Fruit fly (Drosophila melanogaster): ENCODE data around the gene CG6567.

Gene CG6567

DNA sequence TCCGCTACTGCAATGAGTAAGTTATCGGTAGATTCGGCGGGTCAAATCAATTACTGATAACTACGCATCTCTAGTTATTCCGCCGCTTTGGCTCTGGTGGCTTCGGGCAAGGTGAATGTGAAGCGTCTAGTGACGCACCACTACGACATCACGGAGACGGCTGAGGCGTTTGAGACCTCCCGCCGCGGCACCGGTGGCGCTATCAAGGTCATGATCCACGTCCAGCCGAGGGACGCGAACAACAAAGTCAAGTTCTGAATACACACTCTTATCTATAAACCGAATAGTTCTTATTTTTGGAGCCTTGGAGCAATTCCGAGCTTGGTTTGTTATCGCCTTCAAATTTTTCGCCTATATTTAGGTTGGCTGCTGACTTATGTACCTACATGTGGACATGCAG lies 23.6 kb upstream of the CG6567 start:
- TF ChIP-seq CG8478 (optimal IDR thresholded peaks at IDR 0.05) (no peak), CTCF (optimal IDR thresholded peaks at IDR 0.05) (no peak)

DNA sequence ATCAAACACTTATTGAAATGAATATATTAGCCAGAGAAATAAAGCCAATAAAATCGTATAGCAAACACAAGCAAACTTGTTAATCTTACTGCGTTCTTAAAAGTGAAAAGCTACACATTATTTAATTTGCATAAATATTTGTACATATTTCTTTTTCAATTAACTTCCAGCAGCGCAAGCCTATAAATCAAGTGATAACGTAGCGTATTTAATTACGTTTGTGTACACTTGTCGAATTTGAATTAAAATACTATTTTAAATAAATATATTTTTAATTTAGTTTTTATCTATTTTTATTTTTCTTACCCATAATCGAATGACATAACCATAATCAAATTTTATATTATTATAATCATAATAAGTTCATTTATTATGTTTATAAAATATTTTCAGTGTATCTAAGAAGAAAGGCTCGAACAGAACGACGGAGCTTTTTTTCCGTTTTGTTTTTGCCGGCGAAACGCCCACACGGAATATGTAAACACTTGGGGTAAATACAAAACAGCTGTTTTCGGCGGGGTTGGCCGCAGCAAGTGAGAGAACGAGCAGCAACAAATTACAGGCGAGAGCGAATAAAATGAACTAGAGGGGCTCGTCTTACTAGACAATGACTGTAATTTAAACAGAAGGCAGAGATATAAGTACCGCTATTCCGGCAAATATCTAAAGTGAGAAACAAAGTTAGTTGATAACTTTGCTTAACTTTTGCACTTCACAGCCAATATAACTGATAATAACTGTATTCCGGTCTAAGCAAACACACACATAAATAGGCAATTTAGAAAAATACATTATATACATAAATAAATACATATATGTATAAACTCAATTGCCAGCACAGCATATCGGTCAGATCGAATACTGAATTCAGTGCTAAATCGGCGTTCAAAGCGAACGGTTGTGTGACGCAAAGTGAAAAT lies 21.5 kb upstream of the CG6567 start, which contains the start of gene Sodh2:
Sodh2 (plus strand) TSS at position 870 of the 920 bp plus-strand sequence.
- TF ChIP-seq CG8478 (optimal IDR thresholded peaks at IDR 0.05) (no peak), CTCF (optimal IDR thresholded peaks at IDR 0.05) (no peak)

dm6 chr3R:10872820-10873219 lies 18.6 kb upstream of the CG6567 start, which contains the start of gene CG4596:
TSS of gene CG4596 (plus strand) at chr3R:10873038.
- TF ChIP-seq CG8478 (optimal IDR thresholded peaks at IDR 0.05) (no peak), CTCF (optimal IDR thresholded peaks at IDR 0.05) (no peak)

DNA sequence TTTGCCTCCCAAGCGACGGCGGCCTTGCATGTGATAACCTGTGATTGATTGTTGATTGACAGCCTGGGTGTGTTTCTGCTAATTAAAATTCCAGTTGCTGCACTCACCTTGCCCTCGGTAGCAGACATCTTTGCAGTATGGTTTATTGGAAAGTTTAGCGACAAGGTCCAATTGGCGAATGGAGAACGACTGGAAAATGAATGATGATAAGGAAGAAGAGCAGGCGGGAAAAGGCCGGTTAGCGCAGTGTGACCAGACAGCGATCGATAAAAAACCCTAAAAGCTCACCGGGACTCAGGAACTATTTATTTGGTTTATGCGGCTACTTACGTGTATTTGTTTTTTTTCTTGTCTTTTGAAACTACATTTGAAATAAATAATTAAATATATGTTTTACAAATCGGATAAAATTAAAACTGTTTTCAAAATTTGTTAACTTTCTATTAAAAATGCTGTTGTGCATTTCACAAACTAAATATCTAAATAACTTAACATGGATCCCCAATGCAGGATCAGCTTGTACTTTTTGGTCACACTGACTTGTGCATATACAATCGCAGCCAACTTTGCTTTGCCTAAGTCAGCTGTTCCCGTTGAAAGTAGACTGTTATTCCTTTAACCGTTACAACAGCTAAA lies 18.0 kb upstream of the CG6567 start, which contains the start of gene Fdh:
Fdh (minus strand) TSS at position 234 of the 636 bp plus-strand sequence.
- TF ChIP-seq CTCF (optimal IDR thresholded peaks at IDR 0.05) (no peak), CG8478 (optimal IDR thresholded peaks at IDR 0.05) (no peak)

- no peak for TF ChIP-seq CTCF (optimal IDR thresholded peaks at IDR 0.05)
- TF ChIP-seq CG8478 (optimal IDR thresholded peaks at IDR 0.05) = no peak
Measured at dm6 chr3R:10870561-10870960, 16.3 kb upstream of the CG6567 start.

DNA sequence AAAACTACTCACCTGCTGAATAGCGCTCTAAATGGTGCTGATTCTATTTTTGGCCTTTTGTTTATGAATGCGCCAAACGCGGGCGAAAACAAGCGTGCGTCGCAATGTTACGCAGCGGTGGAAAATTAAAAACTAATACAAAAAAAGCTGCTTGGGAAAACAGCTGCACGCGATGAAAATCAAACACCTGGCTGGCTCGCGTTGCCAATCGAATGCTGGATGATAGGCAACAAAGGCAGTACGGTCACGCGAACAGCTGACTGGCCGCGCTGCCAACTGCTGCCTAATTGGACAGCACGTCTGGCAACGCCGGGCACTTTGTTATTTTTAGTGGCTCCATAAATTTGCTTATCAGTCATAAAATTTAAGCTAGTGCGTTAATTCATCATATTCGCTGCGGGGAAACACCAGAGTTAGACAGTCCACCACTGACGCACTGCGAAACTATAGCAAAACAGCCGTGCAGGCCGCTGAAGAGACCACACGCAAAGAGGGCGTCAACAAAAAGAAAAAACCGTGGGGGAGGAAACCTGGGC lies 14.2 kb upstream of the CG6567 start, which contains the start of the genes SelR and Tsp86D:
SelR (minus strand) TSS at position 216 of the 536 bp plus-strand sequence.
Tsp86D (plus strand) TSS at position 282 of the 536 bp plus-strand sequence.
- TF ChIP-seq CTCF (optimal IDR thresholded peaks at IDR 0.05) (peak; percentile 42 to 44), CG8478 (optimal IDR thresholded peaks at IDR 0.05) (no peak)

DNA sequence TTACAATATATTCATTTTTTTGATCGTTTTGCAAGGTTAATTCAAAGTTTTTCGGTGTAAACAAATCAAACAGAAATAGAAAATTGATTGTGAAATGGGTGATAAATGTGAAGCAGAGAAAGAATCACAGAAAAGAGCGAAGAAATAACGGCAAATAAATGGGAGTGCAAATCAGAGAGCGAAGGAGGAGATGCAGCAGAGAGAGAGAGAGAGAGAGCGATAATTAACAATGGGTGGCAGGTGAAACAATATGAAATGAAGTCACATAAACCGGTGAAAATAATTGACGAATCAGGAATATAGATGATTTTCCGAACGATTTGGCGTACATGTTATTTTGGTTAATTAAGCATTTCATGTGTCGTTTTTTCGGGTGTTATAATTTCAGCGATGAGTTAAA lies 9.7 kb upstream of the CG6567 start:
- TF ChIP-seq CTCF (optimal IDR thresholded peaks at IDR 0.05) (no peak), CG8478 (optimal IDR thresholded peaks at IDR 0.05) (no peak)

DNA sequence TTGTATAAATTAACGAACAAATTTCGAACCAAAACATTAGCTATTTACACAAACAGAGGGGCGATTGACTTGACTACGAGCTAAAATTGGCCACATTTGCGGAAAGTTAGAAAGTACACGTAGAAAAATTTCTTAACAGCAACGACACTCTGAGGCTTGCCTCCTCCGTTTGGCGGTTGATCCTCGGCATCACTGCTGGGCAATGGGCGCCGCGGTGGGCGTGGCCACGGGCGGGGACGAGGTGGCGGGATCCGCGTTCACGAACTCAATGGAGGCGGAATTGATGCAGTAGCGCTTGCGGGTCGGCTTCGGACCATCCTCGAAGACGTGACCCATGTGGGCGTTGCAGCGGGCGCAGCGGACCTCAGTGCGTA lies 9.2 kb upstream of the CG6567 start:
- TF ChIP-seq CG8478 (optimal IDR thresholded peaks at IDR 0.05) (no peak), CTCF (optimal IDR thresholded peaks at IDR 0.05) (no peak)

- no peak for TF ChIP-seq CTCF (optimal IDR thresholded peaks at IDR 0.05)
- TF ChIP-seq CG8478 (optimal IDR thresholded peaks at IDR 0.05) = no peak
Measured at dm6 chr3R:10862773-10863445, 8.7 kb upstream of the CG6567 start, which contains the start of gene CG6574. TSS of gene CG6574 (minus strand) at chr3R:10862988.

DNA sequence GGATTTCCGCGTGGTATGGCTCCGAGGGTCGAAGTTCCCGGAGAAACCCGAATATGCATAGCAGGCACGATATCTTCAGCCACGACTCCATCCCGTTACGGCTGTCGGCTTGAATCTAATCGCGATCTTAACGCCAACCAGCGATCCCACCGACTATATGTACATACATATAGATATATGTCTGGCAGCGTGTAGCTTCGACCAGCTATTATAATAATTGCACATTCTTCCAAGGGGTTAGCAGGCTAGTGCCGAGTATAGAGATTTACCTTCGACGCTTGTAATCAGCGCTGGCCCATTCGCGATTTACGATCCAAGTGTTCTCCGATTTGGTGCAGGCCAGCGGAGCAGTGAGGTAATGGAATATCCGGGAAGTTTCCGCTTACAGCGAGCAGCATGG lies 5.5 kb upstream of the CG6567 start, which contains the start of gene CG14694:
CG14694 (minus strand) TSS at position 101 of the 400 bp plus-strand sequence.
- no peak for TF ChIP-seq CTCF (optimal IDR thresholded peaks at IDR 0.05)
- no peak for TF ChIP-seq CG8478 (optimal IDR thresholded peaks at IDR 0.05)

dm6 chr3R:10856618-10857017 lies 2.4 kb upstream of the CG6567 start, which contains the start of gene CG4570:
TSS of gene CG4570 (plus strand) at chr3R:10856807.
- TF ChIP-seq CTCF (optimal IDR thresholded peaks at IDR 0.05) = no peak
- TF ChIP-seq CG8478 (optimal IDR thresholded peaks at IDR 0.05) = no peak

dm6 chr3R:10852232-10852774 lies 1.9 kb downstream of the CG6567 start, which contains the start of gene CG4565:
TSS of gene CG4565 (plus strand) at chr3R:10852724.
- TF ChIP-seq CTCF (optimal IDR thresholded peaks at IDR 0.05) (no peak), CG8478 (optimal IDR thresholded peaks at IDR 0.05) (no peak)

DNA sequence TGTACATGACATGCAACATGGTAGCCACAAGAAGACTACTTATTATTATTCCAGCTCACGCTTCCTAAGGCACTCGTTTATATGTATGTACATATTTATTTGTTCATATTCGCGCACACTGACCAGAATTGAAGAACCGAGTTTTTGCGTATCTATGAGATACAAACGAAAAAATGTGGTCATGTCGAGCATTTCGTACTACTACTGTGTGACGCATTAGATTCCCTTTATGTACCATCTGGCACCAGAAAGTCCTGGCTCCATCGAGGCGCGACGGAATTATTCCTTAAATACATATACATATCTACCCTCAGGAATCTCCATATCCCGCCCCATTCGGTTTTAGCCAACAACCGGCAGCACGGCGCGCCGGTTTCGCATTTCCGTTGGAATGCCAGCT lies 3.6 kb downstream of the CG6567 start:
- no peak for TF ChIP-seq CTCF (optimal IDR thresholded peaks at IDR 0.05)
- no peak for TF ChIP-seq CG8478 (optimal IDR thresholded peaks at IDR 0.05)

dm6 chr3R:10849515-10849973 lies 4.7 kb downstream of the CG6567 start, which contains the start of gene CG42394:
TSS of gene CG42394 (plus strand) at chr3R:10849825.
- no peak for TF ChIP-seq CG8478 (optimal IDR thresholded peaks at IDR 0.05)
- no peak for TF ChIP-seq CTCF (optimal IDR thresholded peaks at IDR 0.05)
